Fruit fly (Drosophila melanogaster): ENCODE measurements around the gene Pde1c.

DNA sequence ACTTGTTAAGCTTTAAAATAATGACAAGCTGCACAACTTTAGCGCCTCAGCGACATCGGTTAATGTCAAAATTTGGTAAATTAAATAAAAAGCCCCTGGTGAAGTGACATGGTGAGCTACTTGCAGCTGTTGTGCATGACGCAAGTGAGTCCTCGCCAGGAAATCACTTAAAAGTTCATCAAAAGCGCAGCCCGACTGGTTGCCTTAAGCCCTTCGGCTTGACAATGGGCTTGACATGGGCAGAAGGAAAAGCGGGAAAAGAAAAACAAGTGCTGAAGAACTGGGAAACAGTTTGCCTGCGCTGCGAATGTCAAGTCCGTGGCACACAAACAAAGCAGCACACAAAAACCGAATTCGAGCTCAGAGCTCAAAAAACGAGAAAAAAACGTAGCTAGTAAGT is 19.3 kb upstream of the Pde1c start, which contains the start of gene CG16964:
- no peak for TF ChIP-seq eg (GFP tag; IDR thresholded peaks at IDR 0.05)
- TF ChIP-seq CG31627 (GFP tag; optimal IDR thresholded peaks at IDR 0.05): no peak
- TF ChIP-seq OdsH (GFP tag; optimal IDR thresholded peaks at IDR 0.05): no peak
- TF ChIP-seq Sox15 (GFP tag; optimal IDR thresholded peaks at IDR 0.05): no peak
- TF ChIP-seq Hr4 (GFP tag; optimal IDR thresholded peaks at IDR 0.05): no peak
- no peak for TF ChIP-seq Gug (GFP tag; IDR thresholded peaks at IDR 0.05)
- no peak for TF ChIP-seq CG6854 (GFP tag; optimal IDR thresholded peaks at IDR 0.05)
- TF ChIP-seq achi (GFP tag; optimal IDR thresholded peaks at IDR 0.05): no peak
- no peak for TF ChIP-seq CG10631 (GFP tag; optimal IDR thresholded peaks at IDR 0.05)

Data from whole organism, prepupa.